Fruit fly (Drosophila melanogaster) whole organism, adult: ENCODE results near the gene RapGAP1.
A peak's percentile ranks its signal among the peaks of the same experiment; 100 is the strongest.

Source experiments
- CG11617 ChIP-seq: fragments of 200-800 bp; sonication (Bioruptor generic); optimal IDR thresholded peaks from 2 replicates; lab custom pipeline; 2017; ENCODE audit warnings: mild to moderate bottlenecking, missing biosample characterization, missing genetic modification reagents, missing genetic modification characterization
- CG12768 ChIP-seq: fragments of 200-800 bp; sonication (Bioruptor generic); optimal IDR thresholded peaks from 2 replicates; lab custom pipeline; 2017; ENCODE audit warnings: missing biosample characterization, missing genetic modification characterization, mild to moderate bottlenecking, moderate library complexity, missing genetic modification reagents
- CG14711 ChIP-seq: fragments of 200-800 bp; sonication (Bioruptor generic); optimal IDR thresholded peaks from 2 replicates; lab custom pipeline; 2018; ENCODE audit warnings: missing biosample characterization, mild to moderate bottlenecking, missing genetic modification characterization, moderate library complexity
- CG1620 ChIP-seq: fragments of 200-800 bp; sonication (Bioruptor generic); optimal IDR thresholded peaks from 2 replicates; lab custom pipeline; 2016; ENCODE audit warnings: missing biosample characterization, missing genetic modification characterization
- CG33017 ChIP-seq: fragments of 200-800 bp; sonication (Bioruptor generic); optimal IDR thresholded peaks from 2 replicates; lab custom pipeline; 2018; ENCODE audit warnings: missing biosample characterization, mild to moderate bottlenecking, missing genetic modification characterization, moderate library complexity
- CG5204 ChIP-seq: fragments of 200-800 bp; sonication (Bioruptor generic); optimal IDR thresholded peaks from 2 replicates; lab custom pipeline; 2016; ENCODE audit warnings: missing biosample characterization, missing genetic modification characterization
- CG7045 ChIP-seq: fragments of 200-800 bp; sonication (Bioruptor generic); optimal IDR thresholded peaks from 2 replicates; lab custom pipeline; 2017; ENCODE audit warnings: missing biosample characterization, mild to moderate bottlenecking, missing genetic modification characterization
- CG7101 ChIP-seq: fragments of 200-800 bp; sonication (Bioruptor generic); optimal IDR thresholded peaks from 2 replicates; lab custom pipeline; 2018; ENCODE audit warnings: missing biosample characterization, mild to moderate bottlenecking, missing genetic modification characterization, moderate library complexity
- Clk ChIP-seq: fragments of 200-800 bp; sonication (Bioruptor generic); optimal IDR thresholded peaks from 2 replicates; lab custom pipeline; 2017; ENCODE audit warnings: missing biosample characterization, missing genetic modification characterization
- Crg-1 ChIP-seq: fragments of 200-800 bp; sonication (Bioruptor generic); optimal IDR thresholded peaks from 2 replicates; lab custom pipeline; 2016; ENCODE audit warnings: missing biosample characterization, missing genetic modification characterization
- Hr96 ChIP-seq: fragments of 200-800 bp; sonication (Bioruptor generic); optimal IDR thresholded peaks from 2 replicates; lab custom pipeline; 2016; ENCODE audit warnings: missing biosample characterization, missing genetic modification characterization
- bab1 ChIP-seq: fragments of 200-800 bp; sonication (Bioruptor generic); optimal IDR thresholded peaks from 3 replicates; lab custom pipeline; 2019; ENCODE audit warnings: missing biosample characterization, mild to moderate bottlenecking, missing genetic modification characterization, moderate library complexity
- cic ChIP-seq: fragments of 200-800 bp; sonication (Bioruptor generic); optimal IDR thresholded peaks from 2 replicates; lab custom pipeline; 2017; ENCODE audit warnings: missing biosample characterization, mild to moderate bottlenecking, missing genetic modification characterization, moderate library complexity
- cnc ChIP-seq, 2 experiments: fragments of >200 bp; optimal IDR thresholded peaks; 2 replicates each; lab custom pipeline; 2017
- kay ChIP-seq: fragments of 200-800 bp; sonication (Bioruptor generic); peaks from one replicate; lab custom pipeline; 2016; ENCODE audit warnings: missing biosample characterization, missing genetic modification characterization, borderline replicate concordance
- ovo ChIP-seq: fragments of 200-800 bp; sonication (Bioruptor generic); optimal IDR thresholded peaks from 2 replicates; lab custom pipeline; 2016; ENCODE audit warnings: missing biosample characterization, missing genetic modification characterization
- pad ChIP-seq: fragments of 200-800 bp; sonication (Bioruptor generic); optimal IDR thresholded peaks from 3 replicates; lab custom pipeline; 2017; ENCODE audit warnings: missing biosample characterization, missing genetic modification characterization, mild to moderate bottlenecking, moderate library complexity, missing genetic modification reagents
- tj ChIP-seq: fragments of 200-800 bp; sonication (Bioruptor generic); optimal IDR thresholded peaks from 3 replicates; lab custom pipeline; 2017; ENCODE audit warnings: missing biosample characterization, mild to moderate bottlenecking, missing genetic modification characterization, moderate library complexity
- toe ChIP-seq: fragments of 200-800 bp; sonication (Bioruptor generic); optimal IDR thresholded peaks from 2 replicates; lab custom pipeline; 2016; ENCODE audit warnings: missing biosample characterization, missing genetic modification characterization

Gene RapGAP1

DNA sequence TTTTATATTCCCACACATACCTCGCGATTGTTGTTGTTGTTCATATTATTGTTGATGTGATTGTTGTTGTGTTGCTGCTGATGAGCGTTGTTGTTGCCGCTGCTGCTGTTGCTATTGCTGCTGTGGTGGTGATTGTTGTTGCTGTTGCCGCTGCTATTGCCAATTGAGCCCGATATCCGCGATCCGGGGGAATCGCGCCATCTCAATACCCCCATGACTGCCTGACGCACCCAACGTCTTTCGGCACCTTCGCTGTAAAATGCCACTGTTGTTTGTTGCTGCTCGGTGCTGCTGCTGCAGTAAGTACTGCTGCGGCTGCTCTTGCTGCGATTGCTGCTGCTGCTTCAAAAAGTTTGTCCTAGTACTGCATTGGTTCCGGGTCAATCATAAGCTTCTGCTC lies 49.6 kb downstream of the RapGAP1 start:
- no peak for TF ChIP-seq toe (GFP tag; lab: Kevin White, UChicago)
- no peak for TF ChIP-seq CG11617 (GFP tag; lab: Kevin White, UChicago)
- TF ChIP-seq tj (GFP tag; lab: Kevin White, UChicago) = no peak
- no peak for TF ChIP-seq pad (GFP tag; lab: Kevin White, UChicago)
- TF ChIP-seq CG1620 (GFP tag; lab: Kevin White, UChicago) = no peak
- TF ChIP-seq CG14711 (tag; lab: Kevin White, UChicago) = no peak
- TF ChIP-seq Clk (GFP tag; lab: Kevin White, UChicago) = no peak
- TF ChIP-seq ovo (GFP tag; lab: Kevin White, UChicago) = no peak
- no peak for TF ChIP-seq kay
- no peak for TF ChIP-seq CG7101 (tag; lab: Kevin White, UChicago)
- TF ChIP-seq cnc (optimal IDR thresholded peaks at IDR 0.05; lab: Kevin White, UChicago) = no peak

- TF ChIP-seq tj (GFP tag; lab: Kevin White, UChicago) = no peak
- no peak for TF ChIP-seq CG7101 (tag; lab: Kevin White, UChicago)
- no peak for TF ChIP-seq cnc (optimal IDR thresholded peaks at IDR 0.05; lab: Kevin White, UChicago)
- TF ChIP-seq Crg-1 = no peak
These were observed 50.5 kb downstream of the RapGAP1 start for dm6 chr2L:7528122-7528746.

DNA sequence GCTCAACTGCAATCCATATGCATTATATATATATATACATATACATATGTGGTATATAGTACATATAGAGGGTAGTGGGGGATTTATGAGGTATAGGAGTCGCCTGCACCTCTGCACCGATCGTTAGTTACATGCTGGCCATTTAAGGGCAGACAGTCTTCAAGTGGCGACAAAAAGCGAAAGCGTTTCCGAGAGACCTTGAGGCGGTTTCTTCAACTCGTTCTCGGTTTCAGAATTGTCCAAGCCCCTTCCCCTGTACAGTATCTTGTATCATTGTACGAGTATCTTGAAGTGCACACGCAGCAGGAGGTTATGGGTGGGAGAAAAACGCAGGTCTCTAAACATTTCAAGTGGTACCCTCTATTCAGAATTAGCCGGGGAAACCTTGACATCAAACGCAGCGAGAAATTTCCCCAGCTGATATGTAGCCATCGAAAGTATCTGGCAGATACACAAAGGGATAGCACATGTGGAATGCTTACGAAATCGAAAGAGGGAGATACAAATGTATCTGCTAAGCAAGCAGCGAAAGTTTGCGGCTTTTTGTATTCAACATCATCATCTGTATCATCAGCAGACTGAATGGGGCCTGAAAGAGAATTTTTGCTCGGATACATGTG lies 51.8 kb downstream of the RapGAP1 start:
- TF ChIP-seq CG12768 (GFP tag; lab: Kevin White, UChicago) (no peak), cic (GFP tag; lab: Kevin White, UChicago) (no peak), cnc (optimal IDR thresholded peaks at IDR 0.05; lab: Kevin White, UChicago) (no peak), Clk (GFP tag; lab: Kevin White, UChicago) (no peak), tj (GFP tag; lab: Kevin White, UChicago) (no peak), toe (GFP tag; lab: Kevin White, UChicago) (no peak), Hr96 (GFP tag; lab: Kevin White, UChicago) (no peak), ovo (GFP tag; lab: Kevin White, UChicago) (no peak), CG14711 (tag; lab: Kevin White, UChicago) (no peak), bab1 (GFP tag; lab: Kevin White, UChicago) (no peak), Crg-1 (no peak)

DNA sequence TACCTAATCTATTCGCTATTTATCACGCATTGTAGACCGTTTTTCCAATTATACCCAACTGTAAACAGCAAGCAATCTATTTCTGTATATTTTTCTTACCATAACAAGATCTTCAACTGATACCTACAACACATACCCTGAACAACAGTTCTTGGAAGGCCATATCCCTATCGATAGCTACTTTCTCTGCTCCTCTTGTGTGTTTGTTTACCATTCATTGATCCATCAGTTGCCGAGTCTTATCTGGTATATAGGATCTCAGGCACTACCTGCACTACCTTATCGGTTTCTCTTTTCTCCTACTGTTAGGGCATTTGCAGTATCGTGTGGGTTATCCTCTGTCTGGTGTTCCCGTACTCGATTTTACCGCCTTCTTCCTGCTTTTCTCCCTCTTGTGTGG lies 52.7 kb downstream of the RapGAP1 start:
- TF ChIP-seq Hr96 (GFP tag; lab: Kevin White, UChicago) (no peak), kay (no peak), Crg-1 (no peak)

- no peak for TF ChIP-seq bab1 (GFP tag; lab: Kevin White, UChicago)
- TF ChIP-seq tj (GFP tag; lab: Kevin White, UChicago) = peak; percentile 94
- no peak for TF ChIP-seq ovo (GFP tag; lab: Kevin White, UChicago)
- TF ChIP-seq CG1620 (GFP tag; lab: Kevin White, UChicago) = no peak
- TF ChIP-seq CG11617 (GFP tag; lab: Kevin White, UChicago) = peak; percentile 15
- TF ChIP-seq cic (GFP tag; lab: Kevin White, UChicago) = no peak
- no peak for TF ChIP-seq CG7101 (tag; lab: Kevin White, UChicago)
- TF ChIP-seq kay = no peak
These were observed 53.5 kb downstream of the RapGAP1 start for dm6 chr2L:7525123-7525874.

DNA sequence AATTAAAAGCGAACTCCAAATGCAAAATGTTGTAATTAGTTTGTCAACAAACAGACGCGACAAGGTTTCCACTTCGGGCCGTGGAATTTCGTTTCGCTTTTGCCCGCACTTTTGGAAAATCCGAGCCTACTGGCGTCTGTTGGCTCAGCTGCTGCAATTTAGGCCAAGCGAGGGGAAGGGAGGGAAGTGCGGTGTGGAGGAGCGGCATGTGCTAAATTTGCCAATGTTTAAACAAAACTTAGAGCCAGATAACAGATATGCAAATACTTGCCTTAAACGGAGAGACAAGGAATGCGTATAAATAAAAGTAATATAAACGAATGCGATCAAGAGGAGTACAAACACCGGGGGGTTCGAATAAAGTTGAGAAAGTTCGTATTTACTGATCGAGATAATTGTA lies 55.2 kb downstream of the RapGAP1 start:
- TF ChIP-seq tj (GFP tag; lab: Kevin White, UChicago) (no peak), CG7045 (GFP tag; lab: Kevin White, UChicago) (no peak), CG33017 (no peak), CG5204 (GFP tag; lab: Kevin White, UChicago) (no peak), cic (GFP tag; lab: Kevin White, UChicago) (no peak), Crg-1 (no peak), CG1620 (GFP tag; lab: Kevin White, UChicago) (no peak), CG11617 (GFP tag; lab: Kevin White, UChicago) (no peak), CG7101 (tag; lab: Kevin White, UChicago) (no peak)

DNA sequence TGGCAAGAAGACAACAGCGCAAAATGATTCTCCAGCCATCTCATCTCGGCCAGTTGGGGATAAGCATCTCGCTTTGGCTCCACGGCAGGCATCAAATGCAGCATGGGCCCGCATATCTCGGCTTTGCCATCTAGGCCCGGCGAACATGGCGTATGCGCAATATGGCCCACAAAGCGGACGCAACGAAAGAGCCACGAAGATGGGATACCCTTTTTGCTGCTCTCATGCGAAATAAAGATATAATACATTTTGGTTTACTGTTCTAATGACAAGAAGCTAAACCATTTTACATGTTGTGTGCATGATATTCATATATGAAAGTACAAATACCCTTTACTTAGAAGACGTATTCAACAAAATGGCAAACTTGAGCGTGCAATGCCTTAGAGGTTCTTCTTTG lies 56.0 kb downstream of the RapGAP1 start:
- TF ChIP-seq Crg-1 (no peak), bab1 (GFP tag; lab: Kevin White, UChicago) (no peak), CG1620 (GFP tag; lab: Kevin White, UChicago) (no peak), tj (GFP tag; lab: Kevin White, UChicago) (no peak), CG7045 (GFP tag; lab: Kevin White, UChicago) (no peak), CG5204 (GFP tag; lab: Kevin White, UChicago) (no peak), CG7101 (tag; lab: Kevin White, UChicago) (no peak), cic (GFP tag; lab: Kevin White, UChicago) (no peak), CG11617 (GFP tag; lab: Kevin White, UChicago) (no peak), CG14711 (tag; lab: Kevin White, UChicago) (no peak), CG12768 (GFP tag; lab: Kevin White, UChicago) (no peak), cnc (optimal IDR thresholded peaks at IDR 0.05; lab: Kevin White, UChicago) (no peak)
